Worm (Caenorhabditis elegans) whole organism, L2 larva: ENCODE data around the gene srv-34.

Experiments
- C34F6.9 ChIP-seq: fragments of 150-350 bp; optimal IDR thresholded peaks from 2 replicates; lab custom pipeline; 2014; ENCODE audit warnings: missing biosample characterization, missing genetic modification characterization
- ZK546.5 ChIP-seq: sonication (generic microtip); optimal IDR thresholded peaks from 2 replicates; lab custom pipeline; 2017; ENCODE audit warnings: missing biosample characterization, missing genetic modification characterization
- aly-2 ChIP-seq: fragments of 150-350 bp; optimal IDR thresholded peaks from 2 replicates; lab custom pipeline; 2014; ENCODE audit warnings: missing biosample characterization, missing genetic modification characterization
- ama-1 ChIP-seq: fragments of 150-350 bp; optimal IDR thresholded peaks from 2 replicates; lab custom pipeline; 2018; ENCODE audit warnings: inconsistent platforms
- blmp-1 ChIP-seq: sonication (generic microtip); optimal IDR thresholded peaks from 2 replicates; lab custom pipeline; 2017; ENCODE audit warnings: missing genetic modification characterization, mild to moderate bottlenecking, missing compliant biosample characterization, antibody characterized with exemption, moderate library complexity; ENCODE audit not compliant: insufficient read depth
- ceh-82 ChIP-seq: fragments of 150-350 bp; optimal IDR thresholded peaks from 2 replicates; lab custom pipeline; 2014; ENCODE audit warnings: missing biosample characterization, missing genetic modification characterization
- dmd-4 ChIP-seq: sonication (generic microtip); optimal IDR thresholded peaks from 2 replicates; lab custom pipeline; 2017; ENCODE audit warnings: missing biosample characterization, missing genetic modification characterization
- egl-27 ChIP-seq: sonication (generic microtip); optimal IDR thresholded peaks from 3 replicates; lab custom pipeline; 2017; ENCODE audit warnings: missing biosample characterization, missing genetic modification reagents, missing genetic modification characterization
- nhr-10 ChIP-seq: sonication (generic microtip); optimal IDR thresholded peaks from 2 replicates; lab custom pipeline; 2017; ENCODE audit warnings: missing biosample characterization, missing genetic modification characterization
- nhr-11 ChIP-seq: fragments of 150-350 bp; optimal IDR thresholded peaks from 2 replicates; lab custom pipeline; 2014; ENCODE audit warnings: missing biosample characterization, missing genetic modification characterization
- nhr-237 ChIP-seq: fragments of 150-350 bp; optimal IDR thresholded peaks from 2 replicates; lab custom pipeline; 2014; ENCODE audit warnings: missing biosample characterization, missing genetic modification characterization
- nhr-25 ChIP-seq: fragments of 150-350 bp; sonication (generic microtip); optimal IDR thresholded peaks from 3 replicates; lab custom pipeline; 2014; ENCODE audit warnings: missing biosample characterization, missing genetic modification characterization
- nhr-77 ChIP-seq: fragments of 150-350 bp; optimal IDR thresholded peaks from 2 replicates; lab custom pipeline; 2014; ENCODE audit warnings: missing biosample characterization, missing genetic modification characterization
- sma-9 ChIP-seq, 2 experiments: fragments of 150-350 bp in 1 of 2; sonication (generic microtip) in 1 of 2; optimal IDR thresholded peaks; 2 replicates each; lab custom pipeline; 2014 to 2016; ENCODE audit warnings: missing genetic modification characterization in 2 of 2, mild to moderate bottlenecking in 1 of 2, missing biosample characterization in 1 of 2, missing compliant biosample characterization in 1 of 2, missing genetic modification reagents in 1 of 2, moderate library complexity in 1 of 2

DNA sequence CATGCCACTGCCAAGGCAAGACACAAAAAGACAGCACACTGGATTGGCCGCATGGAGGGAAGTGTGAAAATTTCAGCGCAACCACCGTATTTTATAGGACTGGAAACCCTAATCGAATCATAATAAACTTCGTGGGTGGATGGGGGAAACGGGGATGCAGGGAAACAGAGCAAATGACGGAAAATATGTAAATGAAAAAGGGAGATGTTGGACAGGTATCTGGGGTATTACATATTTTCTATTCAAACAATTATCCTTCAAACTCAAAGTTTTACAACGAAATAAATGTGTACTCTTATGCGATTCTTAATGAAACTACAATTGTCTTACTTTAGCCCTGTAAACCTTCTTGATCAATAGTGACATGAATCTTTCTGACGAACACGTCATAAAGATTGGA, 45.2 kb upstream of the srv-34 start, which contains the start of gene F26D2.16:
- TF ChIP-seq nhr-11 (tag; lab: Kevin White, UChicago), result no peak
- no peak for TF ChIP-seq sma-9 (GFP tag; optimal IDR thresholded peaks at IDR 0.05; lab: Kevin White, UChicago)
- no peak for TF ChIP-seq sma-9 (tag; optimal IDR thresholded peaks at IDR 0.05; lab: Kevin White, UChicago)
- TF ChIP-seq ceh-82 (tag; lab: Kevin White, UChicago), result no peak
- TF ChIP-seq nhr-25 (tag; lab: Kevin White, UChicago), result no peak
- TF ChIP-seq ZK546.5 (tag; lab: Kevin White, UChicago), result no peak
- no peak for TF ChIP-seq nhr-77
- no peak for TF ChIP-seq blmp-1 (tag; lab: Kevin White, UChicago)
- no peak for TF ChIP-seq C34F6.9 (tag; lab: Kevin White, UChicago)
- no peak for TF ChIP-seq aly-2 (tag; lab: Kevin White, UChicago)
- TF ChIP-seq dmd-4 (tag; lab: Kevin White, UChicago), result no peak
- TF ChIP-seq nhr-237 (tag; lab: Kevin White, UChicago), result no peak
- TF ChIP-seq egl-27 (tag; lab: Kevin White, UChicago), result no peak
- TF ChIP-seq ama-1 (lab: Kevin White, UChicago), result no peak
- no peak for TF ChIP-seq nhr-10 (tag; lab: Kevin White, UChicago)
